Fruit fly (Drosophila melanogaster): Measurements from ENCODE around the gene wts.

The wts gene

dm6 chr3R:30803212-30803814 is 3.1 kb downstream of the wts start (continued):
- TF ChIP-seq CG10147 (GFP tag; optimal IDR thresholded peaks at IDR 0.05) (no peak), sens (GFP tag) (peak; percentile 55), sens-2 (GFP tag; IDR thresholded peaks at IDR 0.05) (no peak), CG7556 (GFP tag; optimal IDR thresholded peaks at IDR 0.05) (no peak), Sry-δ (GFP tag; optimal IDR thresholded peaks at IDR 0.05) (no peak), amos (GFP tag; IDR thresholded peaks at IDR 0.05; ENCODE audit: partially characterized antibody) (0 out of 2 replicates have a peak, but pooled peaks have one; percentile 12), CkIIα-i1 (GFP tag; IDR thresholded peaks at IDR 0.05) (no peak), Vsx1 (GFP tag; optimal IDR thresholded peaks at IDR 0.05) (no peak), CG32767 (GFP tag; IDR thresholded peaks at IDR 0.05) (no peak), prd (optimal IDR thresholded peaks at IDR 0.05) (no peak), prd (GFP tag; IDR thresholded peaks at IDR 0.05) (no peak), ATbp (GFP tag; optimal IDR thresholded peaks at IDR 0.05) (no peak), CG31224 (GFP tag; IDR thresholded peaks at IDR 0.05) (no peak), al (GFP tag; IDR thresholded peaks at IDR 0.05) (no peak), slbo (GFP tag; IDR thresholded peaks at IDR 0.05) (no peak), fd3F (GFP tag; optimal IDR thresholded peaks at IDR 0.05) (no peak), pros (GFP tag; optimal IDR thresholded peaks at IDR 0.05) (peak; percentile 89), ci (GFP tag; IDR thresholded peaks at IDR 0.05) (no peak), Xbp1 (GFP tag; optimal IDR thresholded peaks at IDR 0.05) (no peak), CG3163 (GFP tag; optimal IDR thresholded peaks at IDR 0.05) (no peak), dm (GFP tag; optimal IDR thresholded peaks at IDR 0.05) (no peak), CG13123 (GFP tag; optimal IDR thresholded peaks at IDR 0.05) (no peak), sd (tag; optimal IDR thresholded peaks at IDR 0.05) (peak; percentile 79), ara (GFP tag; IDR thresholded peaks at IDR 0.05) (0 out of 2 replicates have a peak, but pooled peaks have one; percentile 20), Jarid2 (GFP tag; optimal IDR thresholded peaks at IDR 0.05) (no peak), CG6765 (GFP tag; optimal IDR thresholded peaks at IDR 0.05) (no peak), Sin3A (optimal IDR thresholded peaks at IDR 0.05) (no peak), ken (GFP tag; IDR thresholded peaks at IDR 0.05) (no peak), CG12769 (tag; optimal IDR thresholded peaks at IDR 0.05) (peak; percentile 80), dmrt99B (tag; optimal IDR thresholded peaks at IDR 0.05) (no peak), CG7963 (GFP tag; IDR thresholded peaks at IDR 0.05; ENCODE audit: partially characterized antibody) (0 out of 3 replicates have a peak, but pooled peaks have one; percentile 9), CG4707 (GFP tag; optimal IDR thresholded peaks at IDR 0.05) (no peak), her (GFP tag; optimal IDR thresholded peaks at IDR 0.05) (no peak), nerfin-1 (tag; optimal IDR thresholded peaks at IDR 0.05) (no peak), Hr51 (GFP tag; optimal IDR thresholded peaks at IDR 0.05) (no peak), CG15479 (GFP tag; optimal IDR thresholded peaks at IDR 0.05) (peak; percentile 93), bbx (GFP tag; IDR thresholded peaks at IDR 0.05; ENCODE audit: partially characterized antibody) (no peak), CG31388 (GFP tag; optimal IDR thresholded peaks at IDR 0.05) (no peak), abd-A (tag; optimal IDR thresholded peaks at IDR 0.05) (no peak), Opbp (GFP tag; IDR thresholded peaks at IDR 0.05; ENCODE audit: partially characterized antibody) (0 out of 3 replicates have a peak, but pooled peaks have one; percentile 29), ro (GFP tag; IDR thresholded peaks at IDR 0.05) (no peak), CG1792 (GFP tag; optimal IDR thresholded peaks at IDR 0.05) (no peak), Adf1 (GFP tag; IDR thresholded peaks at IDR 0.05) (no peak), stc (GFP tag; IDR thresholded peaks at IDR 0.05) (0 out of 2 replicates have a peak, but pooled peaks have one; percentile 0), inv (GFP tag; IDR thresholded peaks at IDR 0.05; ENCODE audit: partially characterized antibody) (no peak), chm (GFP tag; IDR thresholded peaks at IDR 0.05) (no peak), schlank (tag; optimal IDR thresholded peaks at IDR 0.05) (no peak), Fer1 (GFP tag; optimal IDR thresholded peaks at IDR 0.05) (no peak), Bdp1 (GFP tag; optimal IDR thresholded peaks at IDR 0.05) (no peak), twi (tag; optimal IDR thresholded peaks at IDR 0.05) (no peak)

All from whole organism, embryonic.